Fruit fly (Drosophila melanogaster) S2 (cell line): ENCODE results near the gene Ir8a.

Experiments used
- CG8478 ChIP-seq: fragments of >200 bp; optimal IDR thresholded peaks from 2 replicates; lab custom pipeline; 2018
- CTCF ChIP-seq, 2 experiments: fragments of >200 bp; optimal IDR thresholded peaks; 2 replicates each; lab custom pipeline; 2018

Ir8a gene

dm6 chrX:9236485-9236884 lies at the start of gene Ir8a:
Ir8a (minus strand) TSS chrX:9236585.
- no peak for TF ChIP-seq CG8478 (lab: Kevin White, UChicago)
- no peak for TF ChIP-seq CTCF (optimal IDR thresholded peaks at IDR 0.05; lab: Kevin White, UChicago)

- TF ChIP-seq CG8478 (lab: Kevin White, UChicago): no peak
- no peak for TF ChIP-seq CTCF (optimal IDR thresholded peaks at IDR 0.05; lab: Kevin White, UChicago)
Measured at dm6 chrX:9284024-9284738, 47.8 kb upstream of the Ir8a start, which contains the start of gene lz. lz (plus strand) TSS chrX:9284649.

dm6 chrX:9282783-9283289 lies 46.5 kb upstream of the Ir8a start, which contains the start of gene c11.1:
c11.1 (minus strand) TSS chrX:9283117.
- peak; percentile 58 to 69 for TF ChIP-seq CTCF (optimal IDR thresholded peaks at IDR 0.05; lab: Kevin White, UChicago)
- no peak for TF ChIP-seq CG8478 (lab: Kevin White, UChicago)

dm6 chrX:9281998-9282644 lies 45.7 kb upstream of the Ir8a start:
- TF ChIP-seq CG8478 (lab: Kevin White, UChicago): no peak
- TF ChIP-seq CTCF (optimal IDR thresholded peaks at IDR 0.05; lab: Kevin White, UChicago): no peak

dm6 chrX:9272830-9273507 lies 36.6 kb upstream of the Ir8a start, which contains the start of the genes Cfp1 and Aladin:
Cfp1 (minus strand) TSS chrX:9272960.
Aladin (plus strand) TSS chrX:9273413.
- TF ChIP-seq CTCF (optimal IDR thresholded peaks at IDR 0.05; lab: Kevin White, UChicago): no peak
- TF ChIP-seq CG8478 (lab: Kevin White, UChicago): no peak

- TF ChIP-seq CG8478 (lab: Kevin White, UChicago): no peak
- no peak for TF ChIP-seq CTCF (optimal IDR thresholded peaks at IDR 0.05; lab: Kevin White, UChicago)
Measured at dm6 chrX:9269825-9270224, 33.4 kb upstream of the Ir8a start, which contains the start of gene CG17440. CG17440 (minus strand) TSS chrX:9269925.

- TF ChIP-seq CTCF (optimal IDR thresholded peaks at IDR 0.05; lab: Kevin White, UChicago) (no peak), CG8478 (lab: Kevin White, UChicago) (no peak)
Measured at dm6 chrX:9267598-9267997, 31.2 kb upstream of the Ir8a start, which contains the start of gene Erk7. Erk7 (minus strand) TSS chrX:9267698.

- TF ChIP-seq CTCF (optimal IDR thresholded peaks at IDR 0.05; lab: Kevin White, UChicago) (no peak), CG8478 (lab: Kevin White, UChicago) (no peak)
Measured at dm6 chrX:9266082-9266481, 29.7 kb upstream of the Ir8a start.

- TF ChIP-seq CTCF (optimal IDR thresholded peaks at IDR 0.05; lab: Kevin White, UChicago): no peak
- TF ChIP-seq CG8478 (lab: Kevin White, UChicago): no peak
Measured at dm6 chrX:9255964-9256520, 19.7 kb upstream of the Ir8a start, which contains the start of gene ric8a. ric8a (plus strand) TSS chrX:9256168.

- no peak for TF ChIP-seq CTCF (optimal IDR thresholded peaks at IDR 0.05; lab: Kevin White, UChicago)
- no peak for TF ChIP-seq CG8478 (lab: Kevin White, UChicago)
Measured at dm6 chrX:9255021-9255420, 18.6 kb upstream of the Ir8a start.

dm6 chrX:9252051-9252708 lies 15.8 kb upstream of the Ir8a start:
- TF ChIP-seq CG8478 (lab: Kevin White, UChicago) (no peak), CTCF (optimal IDR thresholded peaks at IDR 0.05; lab: Kevin White, UChicago) (no peak)

- TF ChIP-seq CG8478 (lab: Kevin White, UChicago) (no peak), CTCF (optimal IDR thresholded peaks at IDR 0.05; lab: Kevin White, UChicago) (no peak)
Measured at dm6 chrX:9251212-9251877, 15.0 kb upstream of the Ir8a start.

dm6 chrX:9250161-9250831 lies 13.9 kb upstream of the Ir8a start, which contains the start of gene CG17754:
CG17754 (plus strand) TSS chrX:9250420.
- TF ChIP-seq CG8478 (lab: Kevin White, UChicago): no peak
- no peak for TF ChIP-seq CTCF (optimal IDR thresholded peaks at IDR 0.05; lab: Kevin White, UChicago)
